Fruit fly (Drosophila melanogaster): ENCODE data around the gene CG11638.
A peak's percentile ranks its signal among the peaks of the same experiment; 100 is the strongest.

CG11638 gene

DNA sequence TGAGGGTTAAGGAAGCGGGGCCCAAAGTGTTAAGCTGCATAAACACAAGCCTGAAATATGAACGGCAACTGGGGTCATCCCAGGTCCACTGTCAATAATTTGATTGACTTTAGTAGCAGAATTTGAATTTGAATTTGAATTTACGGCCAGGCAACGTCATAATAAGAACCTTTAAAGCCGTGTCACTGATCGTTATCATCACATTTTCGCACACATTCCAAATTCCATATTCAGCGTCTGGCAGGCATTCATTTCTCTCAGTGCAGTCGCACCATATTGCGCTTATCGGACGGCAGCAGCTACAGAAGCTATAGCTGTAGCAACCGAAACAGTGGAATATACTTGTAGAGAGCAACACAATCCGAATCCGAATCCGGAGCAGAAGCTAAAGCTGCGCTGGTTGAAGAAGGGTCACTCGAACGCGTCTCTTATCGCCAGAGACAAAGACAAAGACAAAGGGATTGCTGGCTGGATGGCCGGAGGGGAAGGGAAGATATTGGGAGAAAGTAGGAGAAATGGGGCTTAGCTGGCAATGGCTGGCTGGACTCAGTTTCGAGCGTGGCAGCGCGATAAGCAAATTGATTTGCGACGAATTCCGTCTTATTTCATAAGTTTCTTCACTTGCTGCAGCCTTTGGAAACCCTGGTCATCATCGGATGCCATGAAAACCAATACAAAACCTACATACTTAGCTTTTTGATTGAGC lies 26.3 kb upstream of the CG11638 start (continued):
- TF ChIP-seq CG1233 (GFP tag; optimal IDR thresholded peaks at IDR 0.05) (peak; percentile 20), peb (GFP tag; IDR thresholded peaks at IDR 0.05) (peak; percentile 29; the same call in 1 of the 2 replicates), CG17359 (tag; optimal IDR thresholded peaks at IDR 0.05) (peak; percentile 58), CG10979 (tag; optimal IDR thresholded peaks at IDR 0.05) (peak; percentile 65), CG4404 (GFP tag; IDR thresholded peaks at IDR 0.05) (no peak), CG12219 (GFP tag; optimal IDR thresholded peaks at IDR 0.05) (peak; percentile 50), esg (GFP tag; conservative IDR thresholded peaks at IDR 0.05) (no peak), ab (GFP tag; optimal IDR thresholded peaks at IDR 0.05) (no peak), Antp (GFP tag; optimal IDR thresholded peaks at IDR 0.05) (peak; percentile 52), CG7839 (tag; optimal IDR thresholded peaks at IDR 0.05) (peak; percentile 61), Oli (tag; optimal IDR thresholded peaks at IDR 0.05) (peak; percentile 51), slbo (GFP tag; IDR thresholded peaks at IDR 0.05) (peak; percentile 49), Ada2b (GFP tag; IDR thresholded peaks at IDR 0.05) (no peak), tio (GFP tag; optimal IDR thresholded peaks at IDR 0.05) (no peak), fd96Cb (tag; optimal IDR thresholded peaks at IDR 0.05) (peak; percentile 55), CG4617 (GFP tag; optimal IDR thresholded peaks at IDR 0.05; ENCODE audit: borderline replicate concordance) (no peak), CG11398 (GFP tag; optimal IDR thresholded peaks at IDR 0.05) (no peak), aop (GFP tag; IDR thresholded peaks at IDR 0.05) (no peak), lilli (GFP tag; optimal IDR thresholded peaks at IDR 0.05) (peak; percentile 19), Hand (GFP tag; optimal IDR thresholded peaks at IDR 0.05) (no peak), CG17829 (tag; optimal IDR thresholded peaks at IDR 0.05) (peak; percentile 29), sr (GFP tag; IDR thresholded peaks at IDR 0.05) (0 out of 3 replicates have a peak, but pooled peaks have one; percentile 32), row (GFP tag; IDR thresholded peaks at IDR 0.05) (peak; percentile 48; the same call in 2 of the 3 replicates), ken (GFP tag; IDR thresholded peaks at IDR 0.05) (0 out of 3 replicates have a peak, but pooled peaks have one; percentile 3), CG11093 (GFP tag; IDR thresholded peaks at IDR 0.05) (no peak), CG14965 (GFP tag; optimal IDR thresholded peaks at IDR 0.05; ENCODE audit: borderline replicate concordance) (no peak), hb (GFP tag; IDR thresholded peaks at IDR 0.05; ENCODE audit: partially characterized antibody) (no peak), CG14860 (GFP tag; IDR thresholded peaks at IDR 0.05; ENCODE audit: partially characterized antibody) (no peak), CG17612 (GFP tag; IDR thresholded peaks at IDR 0.05) (no peak), danr (GFP tag; IDR thresholded peaks at IDR 0.05) (no peak), ci (GFP tag; IDR thresholded peaks at IDR 0.05) (peak; percentile 56; the same call in 2 of the 3 replicates), HLHmδ (GFP tag; optimal IDR thresholded peaks at IDR 0.05) (no peak), gcm (GFP tag; optimal IDR thresholded peaks at IDR 0.05) (no peak), fd102C (GFP tag; optimal IDR thresholded peaks at IDR 0.05) (no peak), CG9727 (GFP tag; optimal IDR thresholded peaks at IDR 0.05) (peak; percentile 40), CG3163 (GFP tag; optimal IDR thresholded peaks at IDR 0.05) (no peak), CG10209 (GFP tag; optimal IDR thresholded peaks at IDR 0.05) (peak; percentile 37), nau (GFP tag; optimal IDR thresholded peaks at IDR 0.05) (no peak), Rfx (GFP tag; IDR thresholded peaks at IDR 0.05) (no peak), Drgx (GFP tag; IDR thresholded peaks at IDR 0.05) (peak; percentile 69), unc-4 (GFP tag; IDR thresholded peaks at IDR 0.05; ENCODE audit: partially characterized antibody) (no peak), Hmx (GFP tag; optimal IDR thresholded peaks at IDR 0.05) (no peak), tup (GFP tag; optimal IDR thresholded peaks at IDR 0.05) (no peak), CG30403 (GFP tag; optimal IDR thresholded peaks at IDR 0.05) (peak; percentile 50), hkb (optimal IDR thresholded peaks at IDR 0.05) (no peak), hkb (GFP tag; IDR thresholded peaks at IDR 0.05) (peak; percentile 44; the same call in 1 of the 2 replicates), chm (GFP tag; IDR thresholded peaks at IDR 0.05) (no peak), zfh1 (GFP tag; IDR thresholded peaks at IDR 0.05) (peak; percentile 66), CG8944 (GFP tag; optimal IDR thresholded peaks at IDR 0.05) (peak; percentile 24), ara (GFP tag; IDR thresholded peaks at IDR 0.05) (peak; percentile 65)
